Worm (Caenorhabditis elegans) whole organism, L2 larva: ENCODE measurements around the gene E04F6.6.

Experiments used
- C34F6.9 ChIP-seq: fragments of 150-350 bp; optimal IDR thresholded peaks from 2 replicates; lab custom pipeline; 2014; ENCODE audit warnings: missing biosample characterization, missing genetic modification characterization
- F13H6.1 ChIP-seq: sonication (generic microtip); optimal IDR thresholded peaks from 2 replicates; lab custom pipeline; 2016; ENCODE audit warnings: missing genetic modification characterization, missing compliant biosample characterization
- R02D3.7 ChIP-seq: fragments of 150-350 bp; optimal IDR thresholded peaks from 2 replicates; lab custom pipeline; 2014; ENCODE audit warnings: missing biosample characterization, missing genetic modification characterization
- Y55F3AM.14 ChIP-seq: fragments of 200-800 bp; sonication (Bioruptor generic); optimal IDR thresholded peaks from 2 replicates; lab custom pipeline; 2018; ENCODE audit warnings: mild to moderate bottlenecking, missing genetic modification characterization, missing compliant biosample characterization
- alr-1 ChIP-seq: fragments of 150-350 bp; optimal IDR thresholded peaks from 2 replicates; lab custom pipeline; 2014; ENCODE audit warnings: missing biosample characterization, missing genetic modification characterization
- aly-2 ChIP-seq: fragments of 150-350 bp; optimal IDR thresholded peaks from 2 replicates; lab custom pipeline; 2014; ENCODE audit warnings: missing biosample characterization, missing genetic modification characterization
- ama-1 ChIP-seq: fragments of 150-350 bp; optimal IDR thresholded peaks from 2 replicates; lab custom pipeline; 2018; ENCODE audit warnings: inconsistent platforms
- blmp-1 ChIP-seq: sonication (generic microtip); optimal IDR thresholded peaks from 2 replicates; lab custom pipeline; 2017; ENCODE audit warnings: missing genetic modification characterization, mild to moderate bottlenecking, missing compliant biosample characterization, antibody characterized with exemption, moderate library complexity; ENCODE audit not compliant: insufficient read depth
- ceh-16 ChIP-seq: fragments of 150-350 bp; optimal IDR thresholded peaks from 2 replicates; lab custom pipeline; 2014; ENCODE audit warnings: missing biosample characterization, missing genetic modification characterization
- ceh-82 ChIP-seq: fragments of 150-350 bp; optimal IDR thresholded peaks from 2 replicates; lab custom pipeline; 2014; ENCODE audit warnings: missing biosample characterization, missing genetic modification characterization
- crh-2 ChIP-seq: sonication (generic microtip); optimal IDR thresholded peaks from 2 replicates; lab custom pipeline; 2017; ENCODE audit warnings: missing biosample characterization, missing genetic modification characterization
- dmd-4 ChIP-seq: sonication (generic microtip); optimal IDR thresholded peaks from 2 replicates; lab custom pipeline; 2017; ENCODE audit warnings: missing biosample characterization, missing genetic modification characterization
- egl-27 ChIP-seq: sonication (generic microtip); optimal IDR thresholded peaks from 3 replicates; lab custom pipeline; 2017; ENCODE audit warnings: missing biosample characterization, missing genetic modification reagents, missing genetic modification characterization
- elt-1 ChIP-seq: fragments of 150-350 bp; optimal IDR thresholded peaks from 2 replicates; lab custom pipeline; 2014; ENCODE audit warnings: missing biosample characterization, missing genetic modification characterization
- elt-3 ChIP-seq: sonication (generic microtip); optimal IDR thresholded peaks from 2 replicates; lab custom pipeline; 2017; ENCODE audit warnings: missing biosample characterization, missing genetic modification characterization
- fos-1 ChIP-seq: fragments of 150-350 bp; optimal IDR thresholded peaks from 2 replicates; lab custom pipeline; 2014; ENCODE audit warnings: missing biosample characterization, missing genetic modification characterization
- lin-11 ChIP-seq: fragments of 150-350 bp; sonication (generic microtip); optimal IDR thresholded peaks from 2 replicates; lab custom pipeline; 2014; ENCODE audit warnings: missing biosample characterization, missing genetic modification characterization, inconsistent platforms, mixed read lengths
- lin-13 ChIP-seq: fragments of 150-350 bp; optimal IDR thresholded peaks from 2 replicates; lab custom pipeline; 2014; ENCODE audit warnings: missing biosample characterization, missing genetic modification reagents, missing genetic modification characterization
- lin-39 ChIP-seq: fragments of 150-350 bp; optimal IDR thresholded peaks from 2 replicates; lab custom pipeline; 2014; ENCODE audit warnings: missing biosample characterization, missing genetic modification reagents, missing genetic modification characterization
- lsy-2 ChIP-seq, 2 experiments: fragments of 150-350 bp in 1 of 2; sonication (generic microtip) in 1 of 2; optimal IDR thresholded peaks; 2 replicates each; lab custom pipeline; 2014 to 2017; ENCODE audit warnings: missing biosample characterization in 2 of 2, missing genetic modification characterization in 2 of 2
- mab-5 ChIP-seq: fragments of 150-350 bp; optimal IDR thresholded peaks from 2 replicates; lab custom pipeline; 2014; ENCODE audit warnings: missing biosample characterization, missing genetic modification characterization
- mdl-1 ChIP-seq, 2 experiments: fragments of 150-350 bp in 1 of 2; sonication (generic microtip) in 1 of 2; optimal IDR thresholded peaks; 2 replicates each; lab custom pipeline; 2017; ENCODE audit warnings: missing biosample characterization in 2 of 2, missing genetic modification characterization in 2 of 2
- nhr-11 ChIP-seq: fragments of 150-350 bp; optimal IDR thresholded peaks from 2 replicates; lab custom pipeline; 2014; ENCODE audit warnings: missing biosample characterization, missing genetic modification characterization
- nhr-12 ChIP-seq: fragments of 150-350 bp; optimal IDR thresholded peaks from 2 replicates; lab custom pipeline; 2014; ENCODE audit warnings: missing biosample characterization, missing genetic modification characterization
- nhr-129 ChIP-seq: fragments of 150-350 bp; optimal IDR thresholded peaks from 2 replicates; lab custom pipeline; 2014; ENCODE audit warnings: missing biosample characterization, missing genetic modification characterization
- nhr-21 ChIP-seq: fragments of 150-350 bp; optimal IDR thresholded peaks from 2 replicates; lab custom pipeline; 2014; ENCODE audit warnings: missing biosample characterization, missing genetic modification characterization
- nhr-23 ChIP-seq: fragments of 150-350 bp; optimal IDR thresholded peaks from 2 replicates; lab custom pipeline; 2014; ENCODE audit warnings: missing biosample characterization, missing genetic modification reagents, missing genetic modification characterization
- nhr-6 ChIP-seq: fragments of 150-350 bp; optimal IDR thresholded peaks from 2 replicates; lab custom pipeline; 2014; ENCODE audit warnings: missing biosample characterization, missing genetic modification characterization
- nhr-77 ChIP-seq: fragments of 150-350 bp; optimal IDR thresholded peaks from 2 replicates; lab custom pipeline; 2014; ENCODE audit warnings: missing biosample characterization, missing genetic modification characterization
- peb-1 ChIP-seq: fragments of 150-350 bp; optimal IDR thresholded peaks from 2 replicates; lab custom pipeline; 2014; ENCODE audit warnings: missing biosample characterization, missing genetic modification characterization
- sem-4 ChIP-seq: fragments of 150-350 bp; optimal IDR thresholded peaks from 2 replicates; lab custom pipeline; 2014; ENCODE audit warnings: missing biosample characterization, missing genetic modification reagents, missing genetic modification characterization
- skn-1 ChIP-seq: sonication (generic microtip); optimal IDR thresholded peaks from 2 replicates; lab custom pipeline; 2017; ENCODE audit warnings: missing biosample characterization, missing genetic modification characterization
- sma-3 ChIP-seq: sonication (generic microtip); optimal IDR thresholded peaks from 2 replicates; lab custom pipeline; 2016; ENCODE audit warnings: missing genetic modification reagents, missing genetic modification characterization, missing compliant biosample characterization
- sma-9 ChIP-seq, 2 experiments: fragments of 150-350 bp in 1 of 2; sonication (generic microtip) in 1 of 2; optimal IDR thresholded peaks; 2 replicates each; lab custom pipeline; 2014 to 2016; ENCODE audit warnings: missing genetic modification characterization in 2 of 2, mild to moderate bottlenecking in 1 of 2, missing biosample characterization in 1 of 2, missing compliant biosample characterization in 1 of 2, missing genetic modification reagents in 1 of 2, moderate library complexity in 1 of 2
- snpc-4 ChIP-seq: fragments of 150-350 bp; optimal IDR thresholded peaks from 2 replicates; lab custom pipeline; 2014; ENCODE audit warnings: missing biosample characterization, missing genetic modification characterization
- unc-39 ChIP-seq: fragments of 150-350 bp; optimal IDR thresholded peaks from 2 replicates; lab custom pipeline; 2014; ENCODE audit warnings: missing biosample characterization, missing genetic modification characterization
- unc-55 ChIP-seq: fragments of 150-350 bp; sonication (generic microtip); optimal IDR thresholded peaks from 3 replicates; lab custom pipeline; 2014; ENCODE audit warnings: missing biosample characterization, missing genetic modification reagents, missing genetic modification characterization
- unc-62 ChIP-seq: fragments of 150-350 bp; optimal IDR thresholded peaks from 2 replicates; lab custom pipeline; 2014; ENCODE audit warnings: missing biosample characterization, missing genetic modification reagents, missing genetic modification characterization
- zag-1 ChIP-seq: fragments of 150-350 bp; optimal IDR thresholded peaks from 2 replicates; lab custom pipeline; 2014; ENCODE audit warnings: missing biosample characterization, missing genetic modification characterization
- ztf-1 ChIP-seq: fragments of 200-800 bp; sonication (Bioruptor generic); conservative IDR thresholded peaks from 2 replicates; pipeline ENCODE4 v1.3.6; 2022; ENCODE audit warnings: missing genetic modification characterization, missing compliant biosample characterization
- ztf-4 ChIP-seq: fragments of 150-350 bp; optimal IDR thresholded peaks from 2 replicates; lab custom pipeline; 2014; ENCODE audit warnings: missing biosample characterization, missing genetic modification characterization

Gene E04F6.6

ce11 chrII:7207649-7208048 is 8.3 kb upstream of the E04F6.6 start:
- TF ChIP-seq nhr-6 (tag; lab: Kevin White, UChicago) = no peak
- no peak for TF ChIP-seq egl-27 (tag; lab: Kevin White, UChicago)
- no peak for TF ChIP-seq skn-1 (tag; lab: Kevin White, UChicago)
- no peak for TF ChIP-seq unc-39 (tag; lab: Kevin White, UChicago)
- no peak for TF ChIP-seq F13H6.1 (tag; lab: Kevin White, UChicago)
- TF ChIP-seq nhr-129 (tag; lab: Kevin White, UChicago) = no peak
- TF ChIP-seq sem-4 (tag; lab: Kevin White, UChicago) = no peak
- no peak for TF ChIP-seq dmd-4 (tag; lab: Kevin White, UChicago)
- TF ChIP-seq R02D3.7 = no peak
- no peak for TF ChIP-seq nhr-23 (tag; lab: Kevin White, UChicago)
- TF ChIP-seq C34F6.9 = no peak
- TF ChIP-seq fos-1 (tag; lab: Kevin White, UChicago) = no peak
- no peak for TF ChIP-seq lin-11 (tag; lab: Kevin White, UChicago)
- no peak for TF ChIP-seq mdl-1 (tag; optimal IDR thresholded peaks at IDR 0.05; lab: Kevin White, UChicago)

- TF ChIP-seq ceh-16 (tag; lab: Kevin White, UChicago) = no peak
- TF ChIP-seq Y55F3AM.14 (GFP tag; lab: Kevin White, UChicago) = no peak
- no peak for TF ChIP-seq snpc-4 (tag; lab: Kevin White, UChicago)
- no peak for TF ChIP-seq unc-39 (tag; lab: Kevin White, UChicago)
- no peak for TF ChIP-seq zag-1 (tag; lab: Kevin White, UChicago)
- no peak for TF ChIP-seq elt-3 (tag; lab: Kevin White, UChicago)
- TF ChIP-seq, all 48 proteins: peak for 0
These were observed 6.0 kb upstream of the E04F6.6 start, which contains the start of gene srd-59 for ce11 chrII:7205388-7205787. Gene srd-59 (plus strand): TSS chrII:7205688.

DNA sequence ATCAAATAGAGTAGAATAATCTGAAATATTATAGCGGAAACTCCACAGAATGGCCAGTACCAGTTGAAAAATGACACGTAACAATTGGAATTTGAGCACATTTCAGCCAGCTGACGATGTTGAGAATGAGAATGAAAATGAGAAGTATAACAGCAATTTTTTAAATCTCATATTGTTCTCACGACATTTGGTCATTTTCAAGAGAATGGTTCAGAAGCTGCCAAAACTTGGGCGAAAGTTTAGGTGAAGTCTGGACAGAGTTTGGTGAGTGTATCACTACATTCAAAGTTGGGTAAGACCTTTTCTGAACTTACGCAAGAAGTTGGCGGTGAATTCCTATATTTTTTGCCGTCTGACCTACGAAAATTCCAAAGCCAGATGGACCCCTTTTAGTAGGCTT is 5.6 kb upstream of the E04F6.6 start, which contains the start of gene srd-58:
srd-58 (minus strand) TSS at position 101 of the 400 bp plus-strand sequence.
- TF ChIP-seq peb-1 (tag; lab: Kevin White, UChicago) (no peak), ztf-4 (tag; lab: Kevin White, UChicago) (no peak), ceh-82 (tag; lab: Kevin White, UChicago) (no peak), nhr-21 (tag; lab: Kevin White, UChicago) (no peak), sma-3 (GFP tag; lab: Kevin White, UChicago) (no peak)

DNA sequence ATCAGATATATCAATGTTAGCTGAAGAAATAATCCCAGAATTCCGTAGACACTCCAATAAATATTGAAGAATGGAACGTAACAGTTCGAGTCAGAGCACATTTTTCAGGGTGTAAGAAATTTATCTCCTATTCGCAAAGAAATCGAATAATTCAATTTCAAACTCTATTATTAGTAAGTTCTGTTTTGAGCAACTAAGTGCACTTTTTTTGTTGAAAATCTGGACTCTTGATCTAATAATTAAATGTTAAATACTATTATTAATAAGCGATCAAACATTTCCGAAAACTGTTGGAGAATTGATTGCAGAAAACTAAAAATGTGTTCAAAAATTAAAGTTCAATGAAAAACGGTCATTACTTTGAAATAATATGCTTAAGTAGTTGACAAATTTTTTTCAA is 3.7 kb upstream of the E04F6.6 start, which contains the start of gene srd-56:
srd-56 (minus strand) TSS at position 101 of the 400 bp plus-strand sequence.
- TF ChIP-seq nhr-77 (tag; lab: Kevin White, UChicago) = no peak
- TF ChIP-seq ceh-16 (tag; lab: Kevin White, UChicago) = no peak
- no peak for TF ChIP-seq lin-39
- no peak for TF ChIP-seq nhr-12 (tag; lab: Kevin White, UChicago)
- TF ChIP-seq nhr-6 (tag; lab: Kevin White, UChicago) = no peak
- no peak for TF ChIP-seq lin-13
- TF ChIP-seq ztf-4 (tag; lab: Kevin White, UChicago) = no peak
- TF ChIP-seq lsy-2 (tag; optimal IDR thresholded peaks at IDR 0.05; lab: Kevin White, UChicago) = no peak
- TF ChIP-seq alr-1 = no peak
- TF ChIP-seq elt-1 = no peak
- no peak for TF ChIP-seq peb-1 (tag; lab: Kevin White, UChicago)
- no peak for TF ChIP-seq ztf-1 (GFP tag; lab: Robert Waterston, UW)

ce11 chrII:7200051-7200599 is 760 bp upstream of the E04F6.6 start, which contains the start of gene pcrg-1:
Gene pcrg-1 (plus strand): TSS chrII:7200549.
- TF ChIP-seq peb-1 (tag; lab: Kevin White, UChicago) = no peak
- peak; percentile 9 for TF ChIP-seq mab-5 (tag; lab: Kevin White, UChicago)
- no peak for TF ChIP-seq ama-1 (lab: Kevin White, UChicago)
- TF ChIP-seq zag-1 (tag; lab: Kevin White, UChicago) = no peak
- peak; percentile 75 for TF ChIP-seq ztf-4 (tag; lab: Kevin White, UChicago)
- peak; percentile 55 to 79 for TF ChIP-seq lsy-2 (tag; optimal IDR thresholded peaks at IDR 0.05; lab: Kevin White, UChicago)
- no peak for TF ChIP-seq sem-4 (tag; lab: Kevin White, UChicago)
- TF ChIP-seq nhr-6 (tag; lab: Kevin White, UChicago) = no peak
- no peak for TF ChIP-seq lin-39
- peak; percentile 87 for TF ChIP-seq Y55F3AM.14 (GFP tag; lab: Kevin White, UChicago)
- TF ChIP-seq lin-11 (tag; lab: Kevin White, UChicago) = peak; percentile 55
- peak; percentile 94 for TF ChIP-seq sma-9 (GFP tag; optimal IDR thresholded peaks at IDR 0.05; lab: Kevin White, UChicago)
- TF ChIP-seq sma-9 (tag; optimal IDR thresholded peaks at IDR 0.05; lab: Kevin White, UChicago) = no peak
- TF ChIP-seq unc-55 = peak; percentile 61
- no peak for TF ChIP-seq nhr-12 (tag; lab: Kevin White, UChicago)
- no peak for TF ChIP-seq R02D3.7
- peak; percentile 15 for TF ChIP-seq fos-1 (tag; lab: Kevin White, UChicago)
- TF ChIP-seq sma-3 (GFP tag; lab: Kevin White, UChicago) = peak; percentile 86
- no peak for TF ChIP-seq nhr-11
- no peak for TF ChIP-seq elt-1
- TF ChIP-seq egl-27 (tag; lab: Kevin White, UChicago) = peak; percentile 60
- TF ChIP-seq nhr-77 (tag; lab: Kevin White, UChicago) = peak; percentile 8
- no peak for TF ChIP-seq aly-2
- peak; percentile 44 for TF ChIP-seq crh-2 (tag; lab: Kevin White, UChicago)
- TF ChIP-seq lin-13 = peak; percentile 67
- no peak for TF ChIP-seq dmd-4 (tag; lab: Kevin White, UChicago)
- no peak for TF ChIP-seq unc-62 (GFP tag; lab: Kevin White, UChicago)
- peak; percentile 9 for TF ChIP-seq blmp-1
